Fruit fly (Drosophila melanogaster) whole organism, embryonic: ENCODE results near the gene chrb.

Experiments used
- Abd-B ChIP-seq: fragments of 200-800 bp; sonication (Bioruptor generic); optimal IDR thresholded peaks from 2 replicates; lab custom pipeline; 2018; ENCODE audit warnings: missing biosample characterization, mild to moderate bottlenecking, missing genetic modification characterization, moderate library complexity
- CG10209 ChIP-seq: fragments of 200-800 bp; sonication (Bioruptor generic); optimal IDR thresholded peaks from 3 replicates; lab custom pipeline; 2017; ENCODE audit warnings: missing biosample characterization, mild to moderate bottlenecking, missing genetic modification characterization, missing genetic modification reagents
- CG10431 ChIP-seq: fragments of 200-800 bp; sonication (Bioruptor generic); optimal IDR thresholded peaks from 3 replicates; lab custom pipeline; 2018; ENCODE audit warnings: missing biosample characterization, mild to moderate bottlenecking, missing genetic modification characterization
- CG10979 ChIP-seq: fragments of 200-800 bp; sonication (Bioruptor generic); optimal IDR thresholded peaks from 2 replicates; lab custom pipeline; 2018; ENCODE audit warnings: missing biosample characterization, mild to moderate bottlenecking, missing genetic modification characterization, moderate library complexity
- CG11247 ChIP-seq: fragments of 200-800 bp; sonication (Bioruptor generic); IDR thresholded peaks from 2 replicates; pipeline ENCODE4 v1.3.6; 2022; ENCODE audit warnings: missing biosample characterization, missing genetic modification characterization
- CG11504 ChIP-seq: fragments of 200-800 bp; sonication (Bioruptor generic); optimal IDR thresholded peaks from 3 replicates; lab custom pipeline; 2019; ENCODE audit warnings: missing biosample characterization, mild to moderate bottlenecking, missing genetic modification characterization, moderate library complexity
- CG15073 ChIP-seq: fragments of 200-800 bp; sonication (Bioruptor generic); optimal IDR thresholded peaks from 2 replicates; lab custom pipeline; 2016; ENCODE audit warnings: missing biosample characterization, missing genetic modification characterization
- CG17361 ChIP-seq: fragments of 200-800 bp; sonication (Bioruptor generic); IDR thresholded peaks from 3 replicates; pipeline ENCODE4 v1.3.6; 2022; ENCODE audit warnings: missing biosample characterization, missing genetic modification characterization
- CG18262 ChIP-seq: fragments of 200-800 bp; optimal IDR thresholded peaks from 3 replicates; lab custom pipeline; 2019; ENCODE audit warnings: missing biosample characterization, mild to moderate bottlenecking, missing genetic modification characterization, moderate library complexity
- CG18599 ChIP-seq: fragments of 200-800 bp; sonication (Bioruptor generic); optimal IDR thresholded peaks from 3 replicates; lab custom pipeline; 2017; ENCODE audit warnings: missing biosample characterization, missing genetic modification characterization, mild to moderate bottlenecking, moderate library complexity, missing genetic modification reagents
- CG18619 ChIP-seq: fragments of 200-800 bp; sonication (Bioruptor generic); optimal IDR thresholded peaks from 3 replicates; lab custom pipeline; 2017; ENCODE audit warnings: missing biosample characterization, mild to moderate bottlenecking, missing genetic modification characterization
- CG31224 ChIP-seq: fragments of 200-800 bp; sonication (Bioruptor generic); IDR thresholded peaks from 2 replicates; pipeline ENCODE4 v1.3.6; 2022; ENCODE audit warnings: missing biosample characterization, missing genetic modification characterization
- CG4820 ChIP-seq: fragments of 200-800 bp; sonication (Bioruptor generic); optimal IDR thresholded peaks from 3 replicates; lab custom pipeline; 2016; ENCODE audit warnings: missing biosample characterization, missing genetic modification characterization
- CG6272 ChIP-seq: fragments of 200-800 bp; sonication (Bioruptor generic); IDR thresholded peaks from 2 replicates; pipeline ENCODE4 v1.3.6; 2022; ENCODE audit warnings: missing biosample characterization, missing genetic modification characterization
- CG6765 ChIP-seq: fragments of 200-800 bp; sonication (Bioruptor generic); optimal IDR thresholded peaks from 3 replicates; lab custom pipeline; 2017; ENCODE audit warnings: missing biosample characterization, mild to moderate bottlenecking, missing genetic modification characterization
- CG8281 ChIP-seq: fragments of 200-800 bp; sonication (Bioruptor generic); optimal IDR thresholded peaks from 2 replicates; lab custom pipeline; 2018; ENCODE audit warnings: missing biosample characterization, mild to moderate bottlenecking, missing genetic modification characterization, moderate library complexity
- CG8359 ChIP-seq: fragments of 200-800 bp; sonication (Bioruptor generic); optimal IDR thresholded peaks from 2 replicates; lab custom pipeline; 2017; ENCODE audit warnings: missing biosample characterization, mild to moderate bottlenecking, missing genetic modification characterization, borderline replicate concordance
- CG8478 ChIP-seq: fragments of >200 bp; optimal IDR thresholded peaks from 2 replicates; lab custom pipeline; 2018
- CG9437 ChIP-seq: fragments of 200-800 bp; sonication (Bioruptor generic); optimal IDR thresholded peaks from 2 replicates; lab custom pipeline; 2018; ENCODE audit warnings: missing biosample characterization, mild to moderate bottlenecking, missing genetic modification characterization
- CoRest ChIP-seq: fragments of 200-800 bp; sonication (Bioruptor generic); optimal IDR thresholded peaks from 3 replicates; lab custom pipeline; 2018; ENCODE audit warnings: missing biosample characterization, mild to moderate bottlenecking, missing genetic modification characterization, moderate library complexity
- Hsf ChIP-seq: fragments of 200-800 bp; sonication (Bioruptor generic); optimal IDR thresholded peaks from 3 replicates; lab custom pipeline; 2016; ENCODE audit warnings: missing biosample characterization, missing genetic modification characterization
- Kr ChIP-seq: fragments of 200-800 bp; sonication (Bioruptor generic); optimal IDR thresholded peaks from 2 replicates; lab custom pipeline; 2017; ENCODE audit warnings: missing biosample characterization, mild to moderate bottlenecking, missing genetic modification characterization
- Max ChIP-seq: fragments of 200-800 bp; sonication (Bioruptor generic); optimal IDR thresholded peaks from 2 replicates; lab custom pipeline; 2016; ENCODE audit warnings: missing biosample characterization, mild to moderate bottlenecking, missing genetic modification characterization
- Med ChIP-seq: fragments of 200-800 bp; sonication (Bioruptor generic); peaks from one replicate; lab custom pipeline; 2016; ENCODE audit warnings: missing biosample characterization, missing genetic modification characterization, mild to moderate bottlenecking, inconsistent platforms, moderate library complexity
- NFAT ChIP-seq: fragments of 200-800 bp; sonication (Bioruptor generic); IDR thresholded peaks from 2 replicates; pipeline ENCODE4 v1.3.6; 2022; ENCODE audit warnings: missing biosample characterization, missing genetic modification characterization
- Tbp ChIP-seq: fragments of >200 bp; optimal IDR thresholded peaks from 2 replicates; lab custom pipeline; 2018; ENCODE audit warnings: missing biosample characterization, missing genetic modification characterization
- Usf ChIP-seq: fragments of 200-800 bp; sonication (Bioruptor generic); optimal IDR thresholded peaks from 2 replicates; lab custom pipeline; 2017; ENCODE audit warnings: missing genotype, missing biosample characterization, missing genetic modification characterization
- Vsx1 ChIP-seq: fragments of 200-800 bp; sonication (Bioruptor generic); optimal IDR thresholded peaks from 2 replicates; lab custom pipeline; 2017; ENCODE audit warnings: missing biosample characterization, mild to moderate bottlenecking, missing genetic modification characterization, missing genetic modification reagents
- ap ChIP-seq: fragments of 200-800 bp; sonication (Bioruptor generic); IDR thresholded peaks from 2 replicates; pipeline ENCODE4 v1.3.6; 2022; ENCODE audit warnings: missing biosample characterization, missing genetic modification characterization
- cato ChIP-seq: fragments of 200-800 bp; sonication (Bioruptor generic); optimal IDR thresholded peaks from 2 replicates; lab custom pipeline; 2016; ENCODE audit warnings: missing biosample characterization, missing genetic modification characterization, borderline replicate concordance
- croc ChIP-seq: fragments of 200-800 bp; sonication (Bioruptor generic); conservative IDR thresholded peaks from 3 replicates; pipeline ENCODE4 v1.3.6; 2022; ENCODE audit warnings: missing biosample characterization, missing genetic modification characterization
- dm ChIP-seq: fragments of 200-800 bp; sonication (Bioruptor generic); optimal IDR thresholded peaks from 3 replicates; lab custom pipeline; 2016; ENCODE audit warnings: missing biosample characterization, missing genetic modification characterization
- en ChIP-seq: fragments of 200-800 bp; sonication (Bioruptor generic); optimal IDR thresholded peaks from 2 replicates; lab custom pipeline; 2016; ENCODE audit warnings: missing biosample characterization, missing genetic modification characterization
- eve ChIP-seq, 2 experiments: fragments of >200 bp; optimal IDR thresholded peaks; 2 replicates each; lab custom pipeline; 2017; ENCODE audit warnings: missing biosample characterization in 2 of 2, missing genetic modification characterization in 2 of 2
- gfzf ChIP-seq: fragments of 200-800 bp; sonication (Bioruptor generic); optimal IDR thresholded peaks from 2 replicates; lab custom pipeline; 2016; ENCODE audit warnings: missing biosample characterization, mild to moderate bottlenecking, missing genetic modification characterization, moderate library complexity
- grau ChIP-seq: fragments of 200-800 bp; optimal IDR thresholded peaks from 3 replicates; lab custom pipeline; 2019; ENCODE audit warnings: missing biosample characterization, mild to moderate bottlenecking, missing genetic modification characterization, moderate library complexity
- gsb-n ChIP-seq: fragments of 200-800 bp; sonication (Bioruptor generic); optimal IDR thresholded peaks from 3 replicates; lab custom pipeline; 2018; ENCODE audit warnings: missing biosample characterization, mild to moderate bottlenecking, missing genetic modification characterization
- hkb ChIP-seq, 2 experiments: fragments of 200-800 bp in 1 of 2; fragments of >200 bp in 1 of 2; sonication (Bioruptor generic) in 1 of 2; IDR thresholded peaks in 1 of 2; optimal IDR thresholded peaks in 1 of 2; 2 replicates each; pipeline versions ENCODE4 v1.3.6 to Lab custom; 2017 to 2022; ENCODE audit warnings: missing biosample characterization in 1 of 2, missing genetic modification characterization in 1 of 2
- jumu ChIP-seq: fragments of 200-800 bp; sonication (Bioruptor generic); optimal IDR thresholded peaks from 3 replicates; lab custom pipeline; 2016; ENCODE audit warnings: missing biosample characterization, missing genetic modification characterization
- nau ChIP-seq: fragments of 200-800 bp; sonication (Bioruptor generic); optimal IDR thresholded peaks from 3 replicates; lab custom pipeline; 2017; ENCODE audit warnings: missing biosample characterization, mild to moderate bottlenecking, missing genetic modification characterization, missing genetic modification reagents
- prd ChIP-seq, 3 experiments: fragments of >200 bp in 2 of 3; fragments of 200-800 bp in 1 of 3; sonication (Bioruptor generic) in 1 of 3; optimal IDR thresholded peaks in 2 of 3; IDR thresholded peaks in 1 of 3; 2 replicates in 2 of 3; 3 replicates in 1 of 3; pipeline versions ENCODE4 v1.3.6 to Lab custom; 2017 to 2022; ENCODE audit warnings: missing biosample characterization in 1 of 3, missing genetic modification characterization in 1 of 3
- psq ChIP-seq: fragments of 200-800 bp; sonication (Bioruptor generic); optimal IDR thresholded peaks from 2 replicates; lab custom pipeline; 2017; ENCODE audit warnings: missing biosample characterization, missing genetic modification characterization
- run ChIP-seq: fragments of 200-800 bp; sonication (Bioruptor generic); optimal IDR thresholded peaks from 3 replicates; lab custom pipeline; 2018; ENCODE audit warnings: missing biosample characterization, mild to moderate bottlenecking, missing genetic modification characterization
- sens ChIP-seq: fragments of 200-800 bp; sonication (Bioruptor generic); peaks from one replicate; lab custom pipeline; 2016; ENCODE audit warnings: missing biosample characterization, missing genetic modification characterization
- sug ChIP-seq: fragments of 200-800 bp; optimal IDR thresholded peaks from 2 replicates; lab custom pipeline; 2019; ENCODE audit warnings: missing biosample characterization, mild to moderate bottlenecking, missing genetic modification characterization, moderate library complexity
- tap ChIP-seq: fragments of 200-800 bp; optimal IDR thresholded peaks from 3 replicates; lab custom pipeline; 2019; ENCODE audit warnings: missing biosample characterization, mild to moderate bottlenecking, missing genetic modification characterization, moderate library complexity
- tgo ChIP-seq: fragments of 200-800 bp; sonication (Bioruptor generic); IDR thresholded peaks from 3 replicates; pipeline ENCODE4 v1.3.6; 2022; ENCODE audit warnings: missing biosample characterization, missing genetic modification characterization
- trem ChIP-seq: fragments of 200-800 bp; optimal IDR thresholded peaks from 3 replicates; lab custom pipeline; 2019; ENCODE audit warnings: missing biosample characterization, mild to moderate bottlenecking, missing genetic modification characterization, moderate library complexity
- usp ChIP-seq: fragments of >200 bp; optimal IDR thresholded peaks from 2 replicates; lab custom pipeline; 2017; ENCODE audit warnings: missing biosample characterization, missing genetic modification characterization
- wor ChIP-seq: fragments of 200-800 bp; sonication (Bioruptor generic); IDR thresholded peaks from 2 replicates; pipeline ENCODE4 v1.3.6; 2022; ENCODE audit warnings: missing biosample characterization, missing genetic modification characterization

Gene chrb

DNA sequence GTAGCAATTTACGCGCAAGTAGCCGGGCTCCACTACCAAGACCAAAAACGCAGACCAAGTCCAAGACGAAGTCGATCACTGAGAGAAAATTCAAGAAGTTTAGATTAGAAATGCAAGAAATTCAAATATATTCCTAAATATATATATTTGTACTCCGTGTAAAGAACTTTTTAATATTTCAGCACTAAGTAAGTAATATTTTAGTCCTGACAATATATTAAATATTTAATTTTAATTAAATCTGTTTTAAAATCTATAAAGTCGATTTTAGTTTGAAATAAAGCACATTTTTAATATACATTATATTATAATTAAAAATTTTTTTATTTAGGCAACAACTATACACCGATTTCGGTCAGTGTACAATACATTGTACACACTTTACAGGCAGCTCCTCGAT, 20.4 kb upstream of the chrb start (continued):
- TF ChIP-seq CG10209, result peak; percentile 28
- peak; percentile 66 for TF ChIP-seq CG18262
- TF ChIP-seq Hsf, result no peak
- TF ChIP-seq run (tag; lab: Kevin White, UChicago), result no peak
- peak; percentile 49 for TF ChIP-seq CG18599
- TF ChIP-seq CG17361, result peak; percentile 67
- no peak for TF ChIP-seq CG8281 (tag; lab: Kevin White, UChicago)
- peak; percentile 53 for TF ChIP-seq CoRest
- TF ChIP-seq tap (tag; lab: Kevin White, UChicago), result peak; percentile 21
- no peak for TF ChIP-seq CG31224
- no peak for TF ChIP-seq CG10431 (GFP tag; lab: Kevin White, UChicago)
- TF ChIP-seq CG4820 (GFP tag; lab: Kevin White, UChicago), result no peak
- peak; percentile 49 for TF ChIP-seq CG9437
- TF ChIP-seq CG15073, result no peak
- TF ChIP-seq CG8359 (GFP tag; lab: Kevin White, UChicago), result no peak
- TF ChIP-seq Usf (GFP tag; lab: Kevin White, UChicago), result no peak
- TF ChIP-seq CG11504 (tag; lab: Kevin White, UChicago), result peak; percentile 72
- no peak for TF ChIP-seq hkb (optimal IDR thresholded peaks at IDR 0.05; lab: Kevin White, UChicago)
- no peak for TF ChIP-seq hkb (GFP tag; IDR thresholded peaks at IDR 0.05; lab: Robert Waterston, UW)
- TF ChIP-seq eve (GFP tag; optimal IDR thresholded peaks at IDR 0.05; lab: Kevin White, UChicago), result no peak
- TF ChIP-seq CG10979 (tag; lab: Kevin White, UChicago), result peak; percentile 52
- no peak for TF ChIP-seq CG8478 (lab: Kevin White, UChicago)
- no peak for TF ChIP-seq cato (GFP tag; lab: Kevin White, UChicago)
- peak; percentile 27; the same call in 1 of the 3 replicates for TF ChIP-seq tgo (GFP tag; lab: Robert Waterston, UW)
- TF ChIP-seq wor (GFP tag; lab: Robert Waterston, UW), result 0 out of 2 replicates have a peak, but pooled peaks have one; percentile 12
- peak; percentile 62 for TF ChIP-seq grau
- no peak for TF ChIP-seq CG11247 (GFP tag; lab: Robert Waterston, UW)
- TF ChIP-seq CG6272 (GFP tag; lab: Robert Waterston, UW), result no peak
- no peak for TF ChIP-seq trem
- no peak for TF ChIP-seq nau (GFP tag; lab: Kevin White, UChicago)
- TF ChIP-seq CG6765 (GFP tag; lab: Kevin White, UChicago), result no peak

- TF ChIP-seq usp (no peak), Vsx1 (GFP tag; lab: Kevin White, UChicago) (no peak), en (GFP tag; lab: Kevin White, UChicago) (no peak), ap (GFP tag; lab: Robert Waterston, UW) (no peak), jumu (GFP tag; lab: Kevin White, UChicago) (no peak), Tbp (GFP tag; lab: Kevin White, UChicago) (no peak), Max (GFP tag; lab: Kevin White, UChicago) (no peak), Kr (no peak), psq (no peak), croc (GFP tag; lab: Robert Waterston, UW) (no peak), gfzf (GFP tag; lab: Kevin White, UChicago) (no peak), grau (peak; percentile 28), CG18619 (GFP tag; lab: Kevin White, UChicago) (no peak), Abd-B (GFP tag; lab: Kevin White, UChicago) (peak; percentile 6), NFAT (GFP tag; lab: Robert Waterston, UW) (no peak), sug (tag; lab: Kevin White, UChicago) (no peak), prd (optimal IDR thresholded peaks at IDR 0.05; lab: Kevin White, UChicago) (no peak), prd (GFP tag; IDR thresholded peaks at IDR 0.05; lab: Robert Waterston, UW) (peak; percentile 17; the same call in 1 of the 3 replicates), sens (GFP tag; lab: Kevin White, UChicago) (peak; percentile 33), dm (GFP tag; lab: Kevin White, UChicago) (no peak), Med (GFP tag; lab: Kevin White, UChicago) (peak; percentile 28), gsb-n (tag; lab: Kevin White, UChicago) (no peak)
- TF ChIP-seq, all 482 proteins: peak for 5
Observed at dm6 chr3L:11472388-11472787, 15.0 kb upstream of the chrb start.
